Fruit fly (Drosophila melanogaster) whole organism, embryonic: ENCODE measurements around the gene Ir75b.

Experiments used
- BtbVII ChIP-seq: fragments of 200-800 bp; sonication (Bioruptor generic); optimal IDR thresholded peaks from 3 replicates; lab custom pipeline; 2017; ENCODE audit warnings: missing biosample characterization, mild to moderate bottlenecking, missing genetic modification characterization
- CG11560 ChIP-seq: fragments of 200-800 bp; sonication (Bioruptor generic); IDR thresholded peaks from 3 replicates; pipeline ENCODE4 v1.3.6; 2022; ENCODE audit warnings: missing biosample characterization, missing genetic modification characterization
- CG12942 ChIP-seq: fragments of 200-800 bp; sonication (Bioruptor generic); optimal IDR thresholded peaks from 3 replicates; lab custom pipeline; 2016; ENCODE audit warnings: missing biosample characterization, missing genetic modification characterization
- CG14050 ChIP-seq: fragments of 200-800 bp; sonication (Bioruptor generic); IDR thresholded peaks from 3 replicates; pipeline ENCODE4 v1.3.6; 2022; ENCODE audit warnings: missing biosample characterization, missing genetic modification characterization
- CG14710 ChIP-seq: fragments of 200-800 bp; sonication (Bioruptor generic); optimal IDR thresholded peaks from 3 replicates; lab custom pipeline; 2019; ENCODE audit warnings: missing biosample characterization, mild to moderate bottlenecking, missing genetic modification characterization, moderate library complexity
- CG1529 ChIP-seq: fragments of 200-800 bp; sonication (Bioruptor generic); optimal IDR thresholded peaks from 3 replicates; lab custom pipeline; 2018; ENCODE audit warnings: missing biosample characterization, missing genetic modification characterization
- CG17359 ChIP-seq: fragments of 200-800 bp; sonication (Bioruptor generic); optimal IDR thresholded peaks from 3 replicates; lab custom pipeline; 2018; ENCODE audit warnings: missing biosample characterization, mild to moderate bottlenecking, missing genetic modification characterization, moderate library complexity
- CG31365 ChIP-seq: fragments of 200-800 bp; sonication (Bioruptor generic); optimal IDR thresholded peaks from 2 replicates; lab custom pipeline; 2018; ENCODE audit warnings: missing biosample characterization, mild to moderate bottlenecking, missing genetic modification characterization
- CG3163 ChIP-seq: fragments of 200-800 bp; sonication (Bioruptor generic); optimal IDR thresholded peaks from 3 replicates; lab custom pipeline; 2016; ENCODE audit warnings: missing biosample characterization, missing genetic modification characterization
- CG32532 ChIP-seq: fragments of 200-800 bp; sonication (Bioruptor generic); IDR thresholded peaks from 2 replicates; pipeline ENCODE4 v1.3.6; 2022; ENCODE audit warnings: missing biosample characterization, missing genetic modification characterization
- CG34376 ChIP-seq: fragments of 200-800 bp; sonication (Bioruptor generic); optimal IDR thresholded peaks from 2 replicates; lab custom pipeline; 2018; ENCODE audit warnings: missing biosample characterization, mild to moderate bottlenecking, missing genetic modification characterization
- CG34422 ChIP-seq: fragments of 200-800 bp; sonication (Bioruptor generic); IDR thresholded peaks from 3 replicates; pipeline ENCODE4 v1.3.6; 2022; ENCODE audit warnings: missing biosample characterization, missing genetic modification characterization
- CG4328 ChIP-seq: fragments of 200-800 bp; sonication (Bioruptor generic); optimal IDR thresholded peaks from 3 replicates; lab custom pipeline; 2017; ENCODE audit warnings: missing biosample characterization, missing genetic modification reagents, missing genetic modification characterization
- CG6175 ChIP-seq: fragments of 200-800 bp; sonication (Bioruptor generic); IDR thresholded peaks from 3 replicates; pipeline ENCODE4 v1.3.6; 2022; ENCODE audit warnings: missing biosample characterization, missing genetic modification characterization
- CG6689 ChIP-seq: fragments of 200-800 bp; sonication (Bioruptor generic); IDR thresholded peaks from 2 replicates; pipeline ENCODE4 v1.3.6; 2022; ENCODE audit warnings: missing biosample characterization, missing genetic modification characterization
- CG9932 ChIP-seq: fragments of 200-800 bp; sonication (Bioruptor generic); IDR thresholded peaks from 2 replicates; pipeline ENCODE4 v1.3.6; 2022; ENCODE audit warnings: missing biosample characterization, missing genetic modification characterization
- Chrac-16 ChIP-seq: fragments of 200-800 bp; sonication (Bioruptor generic); optimal IDR thresholded peaks from 3 replicates; lab custom pipeline; 2016; ENCODE audit warnings: missing biosample characterization, missing genetic modification characterization
- D ChIP-seq, 2 experiments: fragments of 200-800 bp in 1 of 2; fragments of >200 bp in 1 of 2; sonication (Bioruptor generic) in 1 of 2; optimal IDR thresholded peaks; 2 replicates in 1 of 2; 3 replicates in 1 of 2; lab custom pipeline; 2017; ENCODE audit warnings: mild to moderate bottlenecking in 1 of 2, missing biosample characterization in 1 of 2, missing genetic modification characterization in 1 of 2, missing genetic modification reagents in 1 of 2
- Gug ChIP-seq: fragments of 200-800 bp; sonication (Bioruptor generic); IDR thresholded peaks from 4 replicates; pipeline ENCODE4 v1.3.6; 2022; ENCODE audit warnings: missing biosample characterization, missing genetic modification characterization
- HLH54F ChIP-seq: fragments of 200-800 bp; sonication (Bioruptor generic); optimal IDR thresholded peaks from 3 replicates; lab custom pipeline; 2016; ENCODE audit warnings: missing biosample characterization, missing genetic modification characterization
- Nf-YB ChIP-seq: fragments of 200-800 bp; sonication (Bioruptor generic); optimal IDR thresholded peaks from 3 replicates; lab custom pipeline; 2019; ENCODE audit warnings: missing biosample characterization, mild to moderate bottlenecking, missing genetic modification characterization, moderate library complexity
- Oli ChIP-seq: fragments of 200-800 bp; sonication (Bioruptor generic); optimal IDR thresholded peaks from 2 replicates; lab custom pipeline; 2018; ENCODE audit warnings: missing biosample characterization, mild to moderate bottlenecking, missing genetic modification characterization, moderate library complexity
- Opbp ChIP-seq: fragments of 200-800 bp; sonication (Bioruptor generic); IDR thresholded peaks from 3 replicates; pipeline ENCODE4 v1.3.6; 2022; ENCODE audit warnings: missing biosample characterization, missing genetic modification characterization; ENCODE audit not compliant: partially characterized antibody
- PHDP ChIP-seq: fragments of 200-800 bp; sonication (Bioruptor generic); optimal IDR thresholded peaks from 3 replicates; lab custom pipeline; 2018; ENCODE audit warnings: missing biosample characterization, mild to moderate bottlenecking, missing genetic modification characterization, moderate library complexity
- Pdp1 ChIP-seq, 2 experiments: fragments of 200-800 bp; sonication (Bioruptor generic); optimal IDR thresholded peaks; 3 replicates each; lab custom pipeline; 2016; ENCODE audit warnings: missing biosample characterization in 2 of 2, missing genetic modification characterization in 2 of 2, mild to moderate bottlenecking in 1 of 2, moderate library complexity in 1 of 2
- Rx ChIP-seq: fragments of 200-800 bp; sonication (Bioruptor generic); IDR thresholded peaks from 2 replicates; pipeline ENCODE4 v1.3.6; 2022; ENCODE audit warnings: missing biosample characterization, missing genetic modification characterization
- Xbp1 ChIP-seq: fragments of 200-800 bp; sonication (Bioruptor generic); optimal IDR thresholded peaks from 3 replicates; lab custom pipeline; 2016; ENCODE audit warnings: missing biosample characterization, mild to moderate bottlenecking, missing genetic modification characterization
- ab ChIP-seq: fragments of 200-800 bp; sonication (Bioruptor generic); optimal IDR thresholded peaks from 2 replicates; lab custom pipeline; 2016; ENCODE audit warnings: missing biosample characterization, missing genetic modification characterization
- ara ChIP-seq: fragments of 200-800 bp; sonication (Bioruptor generic); IDR thresholded peaks from 2 replicates; pipeline ENCODE4 v1.3.6; 2022; ENCODE audit warnings: missing biosample characterization, missing genetic modification characterization
- cas ChIP-seq: fragments of 200-800 bp; sonication (Bioruptor generic); IDR thresholded peaks from 2 replicates; pipeline ENCODE4 v1.3.6; 2022; ENCODE audit warnings: missing biosample characterization, missing genetic modification characterization
- cwo ChIP-seq: fragments of 200-800 bp; sonication (Bioruptor generic); optimal IDR thresholded peaks from 3 replicates; lab custom pipeline; 2017; ENCODE audit warnings: missing biosample characterization, missing genetic modification characterization, mild to moderate bottlenecking, moderate library complexity, missing genetic modification reagents
- esg ChIP-seq: fragments of 200-800 bp; sonication (Bioruptor generic); conservative IDR thresholded peaks from 2 replicates; pipeline ENCODE4 v1.3.6; 2022; ENCODE audit warnings: missing biosample characterization, missing genetic modification characterization
- grau ChIP-seq: fragments of 200-800 bp; optimal IDR thresholded peaks from 3 replicates; lab custom pipeline; 2019; ENCODE audit warnings: missing biosample characterization, mild to moderate bottlenecking, missing genetic modification characterization, moderate library complexity
- hbn ChIP-seq: fragments of 200-800 bp; sonication (Bioruptor generic); IDR thresholded peaks from 2 replicates; pipeline ENCODE4 v1.3.6; 2022; ENCODE audit warnings: missing biosample characterization, missing genetic modification characterization; ENCODE audit not compliant: partially characterized antibody
- jigr1 ChIP-seq: fragments of 200-800 bp; sonication (Bioruptor generic); IDR thresholded peaks from 3 replicates; pipeline ENCODE4 v1.3.6; 2022; ENCODE audit warnings: missing biosample characterization, missing genetic modification characterization
- lola ChIP-seq, 3 experiments: fragments of >200 bp in 2 of 3; fragments of 200-800 bp in 1 of 3; sonication (Bioruptor generic) in 1 of 3; optimal IDR thresholded peaks; 2 replicates each; lab custom pipeline; 2017 to 2019; ENCODE audit warnings: missing biosample characterization in 3 of 3, missing genetic modification characterization in 3 of 3, mild to moderate bottlenecking in 1 of 3, moderate library complexity in 1 of 3
- maf-S ChIP-seq: fragments of 200-800 bp; sonication (Bioruptor generic); optimal IDR thresholded peaks from 2 replicates; lab custom pipeline; 2016; ENCODE audit warnings: missing biosample characterization, missing genetic modification characterization
- mam ChIP-seq: fragments of 200-800 bp; sonication (Bioruptor generic); optimal IDR thresholded peaks from 3 replicates; lab custom pipeline; 2016; ENCODE audit warnings: missing biosample characterization, missing genetic modification characterization
- pnt ChIP-seq: fragments of 200-800 bp; sonication (Bioruptor generic); optimal IDR thresholded peaks from 3 replicates; lab custom pipeline; 2016; ENCODE audit warnings: missing biosample characterization, missing genetic modification characterization
- prd ChIP-seq, 3 experiments: fragments of >200 bp in 2 of 3; fragments of 200-800 bp in 1 of 3; sonication (Bioruptor generic) in 1 of 3; optimal IDR thresholded peaks in 2 of 3; IDR thresholded peaks in 1 of 3; 2 replicates in 2 of 3; 3 replicates in 1 of 3; pipeline versions ENCODE4 v1.3.6 to Lab custom; 2017 to 2022; ENCODE audit warnings: missing biosample characterization in 1 of 3, missing genetic modification characterization in 1 of 3
- sens-2 ChIP-seq: fragments of 200-800 bp; sonication (Bioruptor generic); IDR thresholded peaks from 2 replicates; pipeline ENCODE4 v1.3.6; 2022; ENCODE audit warnings: missing biosample characterization, missing genetic modification characterization
- seq ChIP-seq: fragments of 200-800 bp; sonication (Bioruptor generic); IDR thresholded peaks from 2 replicates; pipeline ENCODE4 v1.3.6; 2022; ENCODE audit warnings: missing biosample characterization, missing genetic modification characterization
- ssp ChIP-seq: fragments of 200-800 bp; sonication (Bioruptor generic); IDR thresholded peaks from 2 replicates; pipeline ENCODE4 v1.3.6; 2022; ENCODE audit warnings: missing biosample characterization, missing genetic modification characterization
- tap ChIP-seq: fragments of 200-800 bp; optimal IDR thresholded peaks from 3 replicates; lab custom pipeline; 2019; ENCODE audit warnings: missing biosample characterization, mild to moderate bottlenecking, missing genetic modification characterization, moderate library complexity
- tna ChIP-seq: fragments of 200-800 bp; sonication (Bioruptor generic); IDR thresholded peaks from 2 replicates; pipeline ENCODE4 v1.3.6; 2022; ENCODE audit warnings: missing biosample characterization, missing genetic modification characterization; ENCODE audit not compliant: partially characterized antibody
- trem ChIP-seq: fragments of 200-800 bp; optimal IDR thresholded peaks from 3 replicates; lab custom pipeline; 2019; ENCODE audit warnings: missing biosample characterization, mild to moderate bottlenecking, missing genetic modification characterization, moderate library complexity
- twi ChIP-seq: fragments of 200-800 bp; optimal IDR thresholded peaks from 2 replicates; lab custom pipeline; 2019; ENCODE audit warnings: missing biosample characterization, mild to moderate bottlenecking, missing genetic modification characterization, moderate library complexity
- wor ChIP-seq: fragments of 200-800 bp; sonication (Bioruptor generic); IDR thresholded peaks from 2 replicates; pipeline ENCODE4 v1.3.6; 2022; ENCODE audit warnings: missing biosample characterization, missing genetic modification characterization
- zen2 ChIP-seq: fragments of 200-800 bp; sonication (Bioruptor generic); IDR thresholded peaks from 3 replicates; pipeline ENCODE4 v1.3.6; 2022; ENCODE audit warnings: missing biosample characterization, missing genetic modification characterization; ENCODE audit not compliant: partially characterized antibody

Ir75b gene

dm6 chr3L:17808597-17809213 lies 11.3 kb downstream of the Ir75b start, which contains the start of gene CG32191 (continued):
- TF ChIP-seq CG32532 (GFP tag; lab: Robert Waterston, UW) (0 out of 2 replicates have a peak, but pooled peaks have one; percentile 23), CG31365 (tag; lab: Kevin White, UChicago) (no peak), CG34422 (GFP tag; lab: Robert Waterston, UW) (peak; percentile 16; the same call in 1 of the 3 replicates), CG17359 (tag; lab: Kevin White, UChicago) (no peak), Opbp (GFP tag; lab: Robert Waterston, UW) (no peak), CG14050 (GFP tag; lab: Robert Waterston, UW) (no peak), ssp (GFP tag; lab: Robert Waterston, UW) (no peak), tna (GFP tag; lab: Robert Waterston, UW) (no peak), CG4328 (GFP tag; lab: Kevin White, UChicago) (no peak), zen2 (no peak), CG11560 (no peak), trem (tag; lab: Kevin White, UChicago) (no peak), Gug (GFP tag; lab: Robert Waterston, UW) (no peak), cwo (GFP tag; lab: Kevin White, UChicago) (no peak), Rx (GFP tag; lab: Robert Waterston, UW) (no peak), ara (GFP tag; lab: Robert Waterston, UW) (no peak), Xbp1 (GFP tag; lab: Kevin White, UChicago) (no peak), CG6689 (GFP tag; lab: Robert Waterston, UW) (no peak), CG12942 (GFP tag; lab: Kevin White, UChicago) (no peak), sens-2 (no peak), PHDP (tag; lab: Kevin White, UChicago) (peak; percentile 22), BtbVII (GFP tag; lab: Kevin White, UChicago) (peak; percentile 44), wor (GFP tag; lab: Robert Waterston, UW) (no peak), cas (GFP tag; lab: Robert Waterston, UW) (no peak), CG3163 (GFP tag; lab: Kevin White, UChicago) (no peak), CG6175 (GFP tag; lab: Robert Waterston, UW) (0 out of 3 replicates have a peak, but pooled peaks have one; percentile 33), pnt (GFP tag; lab: Kevin White, UChicago) (no peak), grau (no peak), ab (GFP tag; lab: Kevin White, UChicago) (no peak), Oli (tag; lab: Kevin White, UChicago) (no peak), mam (GFP tag; lab: Kevin White, UChicago) (no peak), hbn (no peak), Pdp1 (GFP tag; optimal IDR thresholded peaks at IDR 0.05; lab: Kevin White, UChicago) (peak in 1 of 2 experiments; percentile 93), CG14710 (tag; lab: Kevin White, UChicago) (no peak), jigr1 (GFP tag; lab: Robert Waterston, UW) (no peak), lola (GFP tag; optimal IDR thresholded peaks at IDR 0.05; lab: Kevin White, UChicago) (no peak), seq (GFP tag; lab: Robert Waterston, UW) (no peak), CG1529 (no peak), Chrac-16 (GFP tag; lab: Kevin White, UChicago) (no peak), D (optimal IDR thresholded peaks at IDR 0.05; lab: Kevin White, UChicago) (no peak), D (GFP tag; optimal IDR thresholded peaks at IDR 0.05; lab: Kevin White, UChicago) (no peak), prd (optimal IDR thresholded peaks at IDR 0.05; lab: Kevin White, UChicago) (no peak), prd (GFP tag; IDR thresholded peaks at IDR 0.05; lab: Robert Waterston, UW) (no peak), HLH54F (GFP tag; lab: Kevin White, UChicago) (no peak), esg (GFP tag; lab: Robert Waterston, UW) (no peak), tap (tag; lab: Kevin White, UChicago) (no peak), maf-S (GFP tag; lab: Kevin White, UChicago) (no peak), twi (tag; lab: Kevin White, UChicago) (no peak), CG9932 (no peak), Nf-YB (GFP tag; lab: Kevin White, UChicago) (no peak), CG34376 (peak; percentile 59)
